Worm (Caenorhabditis elegans): Measurements from ENCODE around the gene R11.3.

R11.3 gene

DNA sequence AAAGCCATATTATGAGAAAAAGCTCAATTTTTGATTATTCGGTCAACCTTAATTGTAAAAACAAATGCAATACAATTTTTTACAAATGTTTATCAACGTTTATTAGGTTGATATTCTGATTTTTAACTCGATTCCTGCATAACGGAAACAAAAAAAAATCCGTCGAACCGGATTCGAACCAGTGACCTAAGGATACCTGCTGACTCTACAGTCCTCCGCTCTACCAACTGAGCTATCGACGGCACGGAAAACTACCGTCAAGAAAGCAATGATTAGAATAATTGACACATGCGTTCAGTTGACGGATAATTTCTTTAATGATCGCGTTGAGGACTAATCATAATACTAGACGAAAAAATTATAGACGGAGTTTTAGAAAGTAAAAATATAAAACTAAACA lies 9.6 kb upstream of the R11.3 start:
- TF ChIP-seq dmd-4 (tag; optimal IDR thresholded peaks at IDR 0.05; ENCODE audit: borderline replicate concordance) = no peak
- no peak for TF ChIP-seq K02D7.2 (tag; optimal IDR thresholded peaks at IDR 0.05)
- TF ChIP-seq ceh-9 (tag; optimal IDR thresholded peaks at IDR 0.05) = no peak
- TF ChIP-seq ama-1 (optimal IDR thresholded peaks at IDR 0.05) = no peak
- no peak for TF ChIP-seq ceh-6 (GFP tag; optimal IDR thresholded peaks at IDR 0.05)
- no peak for TF ChIP-seq unc-3 (GFP tag; conservative IDR thresholded peaks at IDR 0.05)
- TF ChIP-seq unc-3 (tag; optimal IDR thresholded peaks at IDR 0.05) = no peak
- no peak for TF ChIP-seq odd-2 (tag; optimal IDR thresholded peaks at IDR 0.05)
- TF ChIP-seq ets-4 (tag; optimal IDR thresholded peaks at IDR 0.05) = no peak
- no peak for TF ChIP-seq hlh-30 (tag; optimal IDR thresholded peaks at IDR 0.05; ENCODE audit: insufficient read depth)
- no peak for TF ChIP-seq ceh-2 (tag; optimal IDR thresholded peaks at IDR 0.05)
- no peak for TF ChIP-seq nfya-1 (tag; optimal IDR thresholded peaks at IDR 0.05)
- no peak for TF ChIP-seq ceh-34 (tag; optimal IDR thresholded peaks at IDR 0.05)
- no peak for TF ChIP-seq fkh-10 (GFP tag; optimal IDR thresholded peaks at IDR 0.05)

DNA sequence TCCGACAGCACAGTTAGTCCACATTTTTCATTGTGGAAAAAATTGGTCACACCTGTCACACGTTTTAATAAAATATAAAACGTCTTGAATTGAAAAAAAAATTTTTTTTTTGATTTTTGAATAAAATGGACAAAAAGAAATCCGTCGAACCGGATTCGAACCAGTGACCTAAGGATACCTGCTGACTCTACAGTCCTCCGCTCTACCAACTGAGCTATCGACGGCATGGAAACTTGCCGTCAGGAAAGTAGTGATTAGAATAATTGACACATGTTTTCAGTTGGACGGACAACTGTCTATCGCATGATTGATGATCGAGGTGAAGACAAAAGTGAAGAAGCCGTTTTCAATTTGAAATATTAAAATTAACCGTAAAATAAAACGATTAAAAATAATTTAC lies 9.1 kb upstream of the R11.3 start:
- TF ChIP-seq lim-6 (tag; optimal IDR thresholded peaks at IDR 0.05) = no peak

DNA sequence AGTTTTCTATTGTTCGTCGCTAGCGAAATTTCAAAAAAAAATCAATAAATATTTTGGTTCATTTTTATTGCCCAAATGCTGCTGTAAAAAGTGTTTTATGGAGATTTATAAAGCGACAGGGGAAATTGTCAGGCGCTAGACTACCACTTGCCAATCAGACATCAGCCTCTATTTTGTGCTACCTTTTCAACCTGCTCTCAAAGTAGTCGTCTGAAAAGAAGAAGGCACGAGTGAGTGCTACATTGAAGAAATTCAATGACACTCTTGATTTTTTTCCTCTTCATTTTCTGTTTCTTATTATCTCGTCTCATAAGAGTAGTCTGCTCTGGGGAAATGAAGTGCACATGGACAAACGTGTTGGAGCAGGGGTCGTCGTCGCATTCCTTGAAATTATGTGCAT lies 6.8 kb upstream of the R11.3 start:
- TF ChIP-seq unc-42 (tag; optimal IDR thresholded peaks at IDR 0.05) = peak; percentile 65
- peak; percentile 51 for TF ChIP-seq ceh-18 (tag; optimal IDR thresholded peaks at IDR 0.05)
- TF ChIP-seq nfya-1 (tag; optimal IDR thresholded peaks at IDR 0.05) = peak; percentile 54
- no peak for TF ChIP-seq C38D4.7 (GFP tag; optimal IDR thresholded peaks at IDR 0.05)
- no peak for TF ChIP-seq ahr-1 (tag; optimal IDR thresholded peaks at IDR 0.05)
- no peak for TF ChIP-seq unc-86 (tag; optimal IDR thresholded peaks at IDR 0.05)
- TF ChIP-seq ztf-16 (tag; optimal IDR thresholded peaks at IDR 0.05) = no peak
- peak; percentile 65 for TF ChIP-seq ceh-31 (tag; optimal IDR thresholded peaks at IDR 0.05)
- TF ChIP-seq ceh-9 (tag; optimal IDR thresholded peaks at IDR 0.05) = no peak
- TF ChIP-seq Y22D7AL.16 (tag; optimal IDR thresholded peaks at IDR 0.05) = no peak
- TF ChIP-seq rnt-1 (tag; optimal IDR thresholded peaks at IDR 0.05) = peak; percentile 22
- peak; percentile 98 for TF ChIP-seq sdc-2 (tag; optimal IDR thresholded peaks at IDR 0.05)
- TF ChIP-seq tbx-2 (tag; optimal IDR thresholded peaks at IDR 0.05) = peak; percentile 38
- no peak for TF ChIP-seq unc-3 (GFP tag; conservative IDR thresholded peaks at IDR 0.05)
- TF ChIP-seq unc-3 (tag; optimal IDR thresholded peaks at IDR 0.05) = no peak
- peak; percentile 84 for TF ChIP-seq ceh-48 (tag; optimal IDR thresholded peaks at IDR 0.05)
- peak; percentile 5 for TF ChIP-seq ceh-34 (tag; optimal IDR thresholded peaks at IDR 0.05)
- TF ChIP-seq dmd-4 (tag; optimal IDR thresholded peaks at IDR 0.05; ENCODE audit: borderline replicate concordance) = no peak
- TF ChIP-seq elt-2 (tag; optimal IDR thresholded peaks at IDR 0.05) = peak; percentile 10
- TF ChIP-seq ceh-19 (GFP tag; optimal IDR thresholded peaks at IDR 0.05) = no peak
- no peak for TF ChIP-seq hlh-15 (tag; optimal IDR thresholded peaks at IDR 0.05)

DNA sequence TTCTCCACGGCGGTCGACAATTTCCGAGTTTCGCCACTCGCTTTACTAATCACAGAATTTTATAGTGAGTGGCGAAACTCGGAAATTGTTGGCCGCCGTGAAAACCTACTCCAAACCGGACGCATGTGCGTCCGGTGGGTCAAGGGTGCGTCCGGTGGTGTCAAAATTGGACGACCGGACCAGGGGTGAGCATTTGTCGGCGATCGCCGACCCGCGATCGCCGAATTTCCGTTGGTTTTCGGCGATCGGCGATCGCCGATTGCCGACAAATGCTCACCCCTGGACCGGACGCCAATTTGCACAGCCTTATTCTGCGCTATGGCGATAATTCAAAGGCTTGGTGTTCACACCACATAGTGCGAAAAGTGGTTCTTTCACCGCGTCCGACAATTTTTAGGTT lies 5.3 kb upstream of the R11.3 start:
- TF ChIP-seq hlh-6 (tag; optimal IDR thresholded peaks at IDR 0.05) = peak; percentile 12
- no peak for TF ChIP-seq pax-1 (tag; optimal IDR thresholded peaks at IDR 0.05)

DNA sequence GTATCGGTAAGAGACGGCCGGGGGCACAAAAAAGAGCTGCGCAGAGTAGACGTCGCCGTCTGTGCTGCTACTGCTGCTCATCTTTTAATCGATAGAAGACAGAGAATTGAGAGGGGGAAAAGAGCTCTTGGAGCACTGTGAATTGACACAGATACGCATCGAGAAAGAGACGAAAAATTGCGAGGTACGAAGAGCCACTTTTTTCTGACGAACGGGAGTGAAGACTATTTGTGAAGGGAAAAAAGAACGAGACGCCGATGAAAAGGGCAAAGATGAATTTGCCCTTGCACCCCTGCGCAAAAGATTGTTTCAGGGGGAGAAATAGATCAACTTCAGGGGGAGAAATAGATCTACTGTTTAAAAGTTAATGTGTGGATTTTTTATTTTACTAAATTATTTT lies 3.2 kb upstream of the R11.3 start:
- peak; percentile 96 for TF ChIP-seq sdc-2 (tag; optimal IDR thresholded peaks at IDR 0.05)
- TF ChIP-seq pax-1 (tag; optimal IDR thresholded peaks at IDR 0.05) = no peak

DNA sequence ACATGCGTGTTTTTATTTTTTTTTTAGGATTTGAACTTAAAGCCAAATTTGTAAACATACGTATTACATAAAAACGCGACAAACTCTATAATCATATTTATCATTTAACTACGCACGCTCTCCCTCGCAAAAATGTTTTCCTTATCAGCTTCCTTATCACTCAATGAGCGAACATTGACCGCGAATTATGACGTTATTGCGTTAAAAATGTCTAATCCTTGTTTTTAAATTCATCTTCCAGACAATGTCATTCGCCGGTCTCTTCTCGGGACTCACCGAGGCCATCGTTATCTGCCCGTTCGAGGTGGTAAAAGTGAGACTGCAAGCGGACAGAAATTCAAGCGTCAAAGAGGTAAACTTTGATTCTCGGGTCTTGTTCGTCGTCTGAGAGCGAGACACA lies 6.5 kb downstream of the R11.3 start:
- no peak for TF ChIP-seq che-1 (tag; optimal IDR thresholded peaks at IDR 0.05)
- no peak for TF ChIP-seq nhr-232 (tag; optimal IDR thresholded peaks at IDR 0.05)
- TF ChIP-seq elt-2 (tag; optimal IDR thresholded peaks at IDR 0.05) = peak; percentile 94
- TF ChIP-seq pqm-1 (tag; optimal IDR thresholded peaks at IDR 0.05) = peak; percentile 24
- TF ChIP-seq dve-1 (tag; optimal IDR thresholded peaks at IDR 0.05) = peak; percentile 35
